Worm (Caenorhabditis elegans) whole organism, late embryonic: ENCODE data around the gene slc-36.3.

Experiments used
- ceh-24 ChIP-seq: sonication (generic microtip); optimal IDR thresholded peaks from 2 replicates; lab custom pipeline; 2016; ENCODE audit warnings: mild to moderate bottlenecking, missing genetic modification characterization, missing compliant biosample characterization
- ceh-34 ChIP-seq: sonication (generic microtip); optimal IDR thresholded peaks from 2 replicates; lab custom pipeline; 2016; ENCODE audit warnings: mild to moderate bottlenecking, missing genetic modification characterization, missing compliant biosample characterization
- elt-4 ChIP-seq: sonication (generic microtip); optimal IDR thresholded peaks from 2 replicates; lab custom pipeline; 2016; ENCODE audit warnings: missing genetic modification characterization, missing compliant biosample characterization
- ztf-16 ChIP-seq: sonication (generic microtip); optimal IDR thresholded peaks from 2 replicates; lab custom pipeline; 2017; ENCODE audit warnings: missing genetic modification characterization, missing compliant biosample characterization

DNA sequence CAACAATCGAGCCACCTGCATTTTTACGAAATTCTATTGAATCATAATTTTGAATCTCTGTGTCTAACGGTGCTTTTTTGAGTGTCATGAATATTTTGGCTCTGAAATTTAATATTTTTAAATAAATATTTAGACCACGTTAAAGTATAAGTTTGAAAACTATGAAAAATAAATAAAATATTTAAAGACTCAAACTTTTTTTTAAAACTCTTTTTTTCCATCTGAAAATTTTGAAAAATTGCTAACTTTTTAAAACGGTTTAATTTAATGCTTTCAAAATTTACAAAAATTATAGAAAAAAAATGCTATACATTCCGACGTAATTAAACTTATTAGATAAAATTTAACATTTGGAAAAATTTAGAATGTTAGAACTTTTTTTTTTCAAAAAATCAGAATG is at the start of gene slc-36.3:
- TF ChIP-seq ceh-24 (tag; lab: Kevin White, UChicago) (no peak), elt-4 (tag; lab: Kevin White, UChicago) (no peak), ztf-16 (tag; lab: Kevin White, UChicago) (no peak), ceh-34 (tag; lab: Kevin White, UChicago) (no peak)
